ENCODE assay signal across 1 fruit fly cellular context in the genomic region with DNA sequence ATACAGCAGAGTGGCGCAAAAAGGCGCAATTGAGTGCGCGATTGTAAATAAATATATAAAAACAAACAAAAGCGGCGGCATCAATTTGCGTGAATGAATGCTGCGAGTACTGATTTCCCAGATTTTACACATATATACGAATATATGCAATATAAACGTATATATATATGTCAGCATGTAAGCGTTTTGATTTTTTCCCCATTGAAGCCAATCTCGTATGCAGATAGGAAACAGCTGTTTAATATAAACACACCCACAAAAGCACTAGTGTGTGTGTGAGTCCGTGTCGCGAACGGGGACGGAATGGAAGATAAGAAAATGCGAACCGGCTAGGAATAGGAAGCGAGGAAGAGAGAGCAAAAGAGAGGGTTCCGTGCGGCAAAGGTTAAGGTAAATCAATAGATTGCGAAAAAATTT.
TF ChIP-seq lines count a peak whose summit lies in the region.

No protein-coding gene starts in this region.

TF ChIP-seq in whole organism, embryonic, 481 proteins besides CTCF, POLR2A, EP300 and RAD21 (continued from another document):
- TF ChIP-seq vvl (GFP tag; IDR thresholded peaks at IDR 0.05; lab: Robert Waterston, UW) (0 out of 2 replicates have a peak, but pooled peaks have one; percentile 13), psq (GFP tag; optimal IDR thresholded peaks at IDR 0.05; lab: Kevin White, UChicago) (peak; percentile 77)
TF ChIP-seq in whole organism, embryonic: peak in this region for 14.
